Fruit fly (Drosophila melanogaster) whole organism, embryonic: ENCODE results near the gene CG12279.
A peak's percentile ranks its signal among the peaks of the same experiment; 100 is the strongest.

Experiments used
- Bgb ChIP-seq: fragments of 200-800 bp; sonication (Bioruptor generic); IDR thresholded peaks from 2 replicates; pipeline ENCODE4 v1.3.6; 2022; ENCODE audit warnings: missing biosample characterization, missing genetic modification characterization; ENCODE audit not compliant: partially characterized antibody
- CG10959 ChIP-seq: fragments of 200-800 bp; sonication (Bioruptor generic); IDR thresholded peaks from 2 replicates; pipeline ENCODE4 v1.3.6; 2022; ENCODE audit warnings: missing biosample characterization, missing genetic modification characterization
- CG13775 ChIP-seq: fragments of 200-800 bp; sonication (Bioruptor generic); optimal IDR thresholded peaks from 3 replicates; lab custom pipeline; 2017; ENCODE audit warnings: missing biosample characterization, mild to moderate bottlenecking, missing genetic modification characterization
- CG15601 ChIP-seq: fragments of 200-800 bp; sonication (Bioruptor generic); optimal IDR thresholded peaks from 3 replicates; lab custom pipeline; 2019; ENCODE audit warnings: missing biosample characterization, mild to moderate bottlenecking, missing genetic modification characterization, moderate library complexity
- CG17359 ChIP-seq: fragments of 200-800 bp; sonication (Bioruptor generic); optimal IDR thresholded peaks from 3 replicates; lab custom pipeline; 2018; ENCODE audit warnings: missing biosample characterization, mild to moderate bottlenecking, missing genetic modification characterization, moderate library complexity
- CG18476 ChIP-seq: fragments of 200-800 bp; sonication (Bioruptor generic); optimal IDR thresholded peaks from 2 replicates; lab custom pipeline; 2016; ENCODE audit warnings: missing biosample characterization, mild to moderate bottlenecking, missing genetic modification characterization
- CG2889 ChIP-seq: fragments of 200-800 bp; sonication (Bioruptor generic); IDR thresholded peaks from 3 replicates; pipeline ENCODE4 v1.3.6; 2022; ENCODE audit warnings: missing biosample characterization, missing genetic modification characterization
- CG34224 ChIP-seq: fragments of 200-800 bp; sonication (Bioruptor generic); IDR thresholded peaks from 3 replicates; pipeline ENCODE4 v1.3.6; 2022; ENCODE audit warnings: missing biosample characterization, missing genetic modification characterization; ENCODE audit not compliant: partially characterized antibody
- CG3995 ChIP-seq: fragments of 200-800 bp; sonication (Bioruptor generic); optimal IDR thresholded peaks from 3 replicates; lab custom pipeline; 2016; ENCODE audit warnings: missing biosample characterization, missing genetic modification characterization
- CG4328 ChIP-seq: fragments of 200-800 bp; sonication (Bioruptor generic); optimal IDR thresholded peaks from 3 replicates; lab custom pipeline; 2017; ENCODE audit warnings: missing biosample characterization, missing genetic modification reagents, missing genetic modification characterization
- CG4617 ChIP-seq: fragments of 200-800 bp; sonication (Bioruptor generic); optimal IDR thresholded peaks from 3 replicates; lab custom pipeline; 2016; ENCODE audit warnings: missing biosample characterization, missing genetic modification characterization, borderline replicate concordance
- CG6683 ChIP-seq: fragments of 200-800 bp; sonication (Bioruptor generic); optimal IDR thresholded peaks from 2 replicates; lab custom pipeline; 2017; ENCODE audit warnings: missing biosample characterization, mild to moderate bottlenecking, missing genetic modification characterization, missing genetic modification reagents
- CG6791 ChIP-seq: fragments of 200-800 bp; sonication (Bioruptor generic); IDR thresholded peaks from 3 replicates; pipeline ENCODE4 v1.3.6; 2022; ENCODE audit warnings: missing biosample characterization, missing genetic modification characterization; ENCODE audit not compliant: partially characterized antibody
- CG7271 ChIP-seq: fragments of 200-800 bp; sonication (Bioruptor generic); optimal IDR thresholded peaks from 2 replicates; lab custom pipeline; 2018; ENCODE audit warnings: missing biosample characterization, mild to moderate bottlenecking, missing genetic modification characterization, moderate library complexity
- CG7556 ChIP-seq: fragments of 200-800 bp; sonication (Bioruptor generic); optimal IDR thresholded peaks from 2 replicates; lab custom pipeline; 2017; ENCODE audit warnings: missing biosample characterization, mild to moderate bottlenecking, missing genetic modification characterization
- CG9797 ChIP-seq: fragments of 200-800 bp; sonication (Bioruptor generic); optimal IDR thresholded peaks from 3 replicates; lab custom pipeline; 2018; ENCODE audit warnings: missing biosample characterization, mild to moderate bottlenecking, missing genetic modification characterization
- CHES-1-like ChIP-seq: fragments of 200-800 bp; sonication (Bioruptor generic); optimal IDR thresholded peaks from 2 replicates; lab custom pipeline; 2016; ENCODE audit warnings: missing biosample characterization, missing genetic modification characterization
- CrebB ChIP-seq: fragments of 200-800 bp; sonication (Bioruptor generic); optimal IDR thresholded peaks from 3 replicates; lab custom pipeline; 2018; ENCODE audit warnings: missing biosample characterization, mild to moderate bottlenecking, missing genetic modification characterization
- Dip3 ChIP-seq: fragments of 200-800 bp; sonication (Bioruptor generic); optimal IDR thresholded peaks from 3 replicates; lab custom pipeline; 2016; ENCODE audit warnings: missing biosample characterization, missing genetic modification characterization
- Dp ChIP-seq: fragments of 200-800 bp; sonication (Bioruptor generic); optimal IDR thresholded peaks from 2 replicates; lab custom pipeline; 2018; ENCODE audit warnings: missing biosample characterization, mild to moderate bottlenecking, missing genetic modification characterization, moderate library complexity
- Elba2 ChIP-seq: fragments of 200-800 bp; sonication (Bioruptor generic); optimal IDR thresholded peaks from 3 replicates; lab custom pipeline; 2016; ENCODE audit warnings: missing biosample characterization, missing genetic modification characterization
- H2.0 ChIP-seq: fragments of 200-800 bp; sonication (Bioruptor generic); IDR thresholded peaks from 2 replicates; pipeline ENCODE4 v1.3.6; 2022; ENCODE audit warnings: missing biosample characterization, missing genetic modification characterization
- Hr39 ChIP-seq: fragments of >200 bp; optimal IDR thresholded peaks from 2 replicates; lab custom pipeline; 2017
- MBD-R2 ChIP-seq: fragments of 200-800 bp; sonication (Bioruptor generic); IDR thresholded peaks from 2 replicates; pipeline ENCODE4 v1.3.6; 2022; ENCODE audit warnings: missing biosample characterization, missing genetic modification characterization
- MESR4 ChIP-seq: fragments of 200-800 bp; sonication (Bioruptor generic); optimal IDR thresholded peaks from 2 replicates; lab custom pipeline; 2018; ENCODE audit warnings: missing biosample characterization, mild to moderate bottlenecking, missing genetic modification characterization, moderate library complexity
- Med ChIP-seq: fragments of 200-800 bp; sonication (Bioruptor generic); peaks from one replicate; lab custom pipeline; 2016; ENCODE audit warnings: missing biosample characterization, missing genetic modification characterization, mild to moderate bottlenecking, inconsistent platforms, moderate library complexity
- Sox100B ChIP-seq: fragments of 200-800 bp; sonication (Bioruptor generic); optimal IDR thresholded peaks from 3 replicates; lab custom pipeline; 2018; ENCODE audit warnings: missing biosample characterization, mild to moderate bottlenecking, missing genetic modification characterization
- Sry-δ ChIP-seq: fragments of 200-800 bp; sonication (Bioruptor generic); optimal IDR thresholded peaks from 2 replicates; lab custom pipeline; 2016; ENCODE audit warnings: missing biosample characterization, missing genetic modification characterization
- Usf ChIP-seq: fragments of 200-800 bp; sonication (Bioruptor generic); optimal IDR thresholded peaks from 2 replicates; lab custom pipeline; 2017; ENCODE audit warnings: missing genotype, missing biosample characterization, missing genetic modification characterization
- ara ChIP-seq: fragments of 200-800 bp; sonication (Bioruptor generic); IDR thresholded peaks from 2 replicates; pipeline ENCODE4 v1.3.6; 2022; ENCODE audit warnings: missing biosample characterization, missing genetic modification characterization
- bab2 ChIP-seq: fragments of 200-800 bp; sonication (Bioruptor generic); optimal IDR thresholded peaks from 2 replicates; lab custom pipeline; 2016; ENCODE audit warnings: missing biosample characterization, missing genetic modification characterization
- bigmax ChIP-seq: fragments of 200-800 bp; sonication (Bioruptor generic); optimal IDR thresholded peaks from 2 replicates; lab custom pipeline; 2018; ENCODE audit warnings: missing biosample characterization, mild to moderate bottlenecking, missing genetic modification characterization
- bsh ChIP-seq, 2 experiments: fragments of 200-800 bp; sonication (Bioruptor generic); optimal IDR thresholded peaks; 2 replicates each; lab custom pipeline; 2017 to 2018; ENCODE audit warnings: mild to moderate bottlenecking in 2 of 2, missing biosample characterization in 2 of 2, missing genetic modification characterization in 2 of 2, moderate library complexity in 1 of 2
- cas ChIP-seq: fragments of 200-800 bp; sonication (Bioruptor generic); IDR thresholded peaks from 2 replicates; pipeline ENCODE4 v1.3.6; 2022; ENCODE audit warnings: missing biosample characterization, missing genetic modification characterization
- gro ChIP-seq: fragments of 200-800 bp; sonication (Bioruptor generic); optimal IDR thresholded peaks from 2 replicates; lab custom pipeline; 2016; ENCODE audit warnings: missing biosample characterization, missing genetic modification characterization
- ind ChIP-seq: fragments of 200-800 bp; sonication (Bioruptor generic); optimal IDR thresholded peaks from 3 replicates; lab custom pipeline; 2016; ENCODE audit warnings: missing biosample characterization, missing genetic modification characterization
- luna ChIP-seq: fragments of 200-800 bp; sonication (Bioruptor generic); optimal IDR thresholded peaks from 2 replicates; lab custom pipeline; 2016; ENCODE audit warnings: missing biosample characterization, missing genetic modification characterization
- mam ChIP-seq: fragments of 200-800 bp; sonication (Bioruptor generic); optimal IDR thresholded peaks from 3 replicates; lab custom pipeline; 2016; ENCODE audit warnings: missing biosample characterization, missing genetic modification characterization
- nom ChIP-seq: fragments of 200-800 bp; sonication (Bioruptor generic); optimal IDR thresholded peaks from 2 replicates; lab custom pipeline; 2017; ENCODE audit warnings: missing biosample characterization, missing genetic modification characterization, mild to moderate bottlenecking, moderate library complexity, missing genetic modification reagents
- p53 ChIP-seq: fragments of 200-800 bp; sonication (Bioruptor generic); optimal IDR thresholded peaks from 2 replicates; lab custom pipeline; 2016; ENCODE audit warnings: missing biosample characterization, missing genetic modification characterization
- pb ChIP-seq: fragments of 200-800 bp; sonication (Bioruptor generic); optimal IDR thresholded peaks from 3 replicates; lab custom pipeline; 2016; ENCODE audit warnings: missing biosample characterization, missing genetic modification characterization
- pzg ChIP-seq: fragments of 200-800 bp; sonication (Bioruptor generic); optimal IDR thresholded peaks from 3 replicates; lab custom pipeline; 2018; ENCODE audit warnings: missing biosample characterization, mild to moderate bottlenecking, missing genetic modification characterization, moderate library complexity
- ro ChIP-seq: fragments of 200-800 bp; sonication (Bioruptor generic); IDR thresholded peaks from 2 replicates; pipeline ENCODE4 v1.3.6; 2022; ENCODE audit warnings: missing biosample characterization, missing genetic modification characterization
- sc ChIP-seq, 3 experiments: fragments of >200 bp in 2 of 3; fragments of 200-800 bp in 1 of 3; sonication (Bioruptor generic) in 1 of 3; optimal IDR thresholded peaks; 2 replicates in 2 of 3; 3 replicates in 1 of 3; lab custom pipeline; 2017; ENCODE audit warnings: mild to moderate bottlenecking in 1 of 3, missing biosample characterization in 1 of 3, missing genetic modification characterization in 1 of 3, missing genetic modification reagents in 1 of 3
- sima ChIP-seq: fragments of 200-800 bp; sonication (Bioruptor generic); optimal IDR thresholded peaks from 2 replicates; lab custom pipeline; 2016; ENCODE audit warnings: missing biosample characterization, missing genetic modification characterization
- stwl ChIP-seq: fragments of 200-800 bp; sonication (Bioruptor generic); optimal IDR thresholded peaks from 3 replicates; lab custom pipeline; 2018; ENCODE audit warnings: missing biosample characterization, mild to moderate bottlenecking, missing genetic modification characterization, moderate library complexity
- trem ChIP-seq: fragments of 200-800 bp; optimal IDR thresholded peaks from 3 replicates; lab custom pipeline; 2019; ENCODE audit warnings: missing biosample characterization, mild to moderate bottlenecking, missing genetic modification characterization, moderate library complexity
- yki ChIP-seq: fragments of >200 bp; optimal IDR thresholded peaks from 3 replicates; lab custom pipeline; 2018
- zf30C ChIP-seq: fragments of 200-800 bp; sonication (Bioruptor generic); optimal IDR thresholded peaks from 3 replicates; lab custom pipeline; 2018; ENCODE audit warnings: missing biosample characterization, mild to moderate bottlenecking, missing genetic modification characterization
- zfh2 ChIP-seq: fragments of 200-800 bp; sonication (Bioruptor generic); optimal IDR thresholded peaks from 2 replicates; lab custom pipeline; 2016; ENCODE audit warnings: missing biosample characterization, missing genetic modification characterization

The CG12279 gene

dm6 chr3R:12676160-12676559 lies 28.7 kb upstream of the CG12279 start, which contains the start of gene CG43630:
Gene CG43630, minus strand, starts transcription at chr3R:12676260.
- TF ChIP-seq bigmax (GFP tag; lab: Kevin White, UChicago) = no peak
- no peak for TF ChIP-seq Sox100B (GFP tag; lab: Kevin White, UChicago)
- no peak for TF ChIP-seq zfh2 (GFP tag; lab: Kevin White, UChicago)
- TF ChIP-seq ro (GFP tag; lab: Robert Waterston, UW) = no peak
- TF ChIP-seq CG10959 (GFP tag; lab: Robert Waterston, UW) = no peak
- no peak for TF ChIP-seq mam (GFP tag; lab: Kevin White, UChicago)
- no peak for TF ChIP-seq CG34224
- TF ChIP-seq CG7271 = no peak
- TF ChIP-seq, all 482 proteins: peak for 0

DNA sequence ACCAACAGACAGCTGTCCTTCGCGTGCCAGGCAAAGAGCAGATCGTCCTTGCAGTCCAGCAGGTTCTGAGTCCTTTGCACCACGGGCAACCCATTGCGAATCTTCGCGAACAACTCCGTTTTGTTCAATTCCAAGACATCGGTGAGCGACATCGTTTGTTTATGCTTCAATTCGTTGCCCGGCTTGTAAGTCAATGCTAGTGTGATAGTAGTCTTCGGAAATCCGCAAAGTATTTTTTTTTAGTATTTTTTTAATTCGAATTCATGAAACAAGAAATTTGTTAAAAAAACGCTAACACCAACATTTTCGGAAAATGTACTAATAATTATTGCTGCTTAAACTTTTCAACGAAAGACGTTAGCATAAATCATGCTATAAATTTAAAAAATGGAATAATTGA lies 26.0 kb upstream of the CG12279 start, which contains the start of gene mbo:
mbo (minus strand) TSS at position 203 of the 400 bp plus-strand sequence.
- no peak for TF ChIP-seq CG4328 (GFP tag; lab: Kevin White, UChicago)
- TF ChIP-seq CG7556 = no peak
- TF ChIP-seq CG9797 = peak; percentile 55
- no peak for TF ChIP-seq Sry-δ (GFP tag; lab: Kevin White, UChicago)
- peak; percentile 34 for TF ChIP-seq trem (tag; lab: Kevin White, UChicago)
- no peak for TF ChIP-seq CG4617 (GFP tag; lab: Kevin White, UChicago)
- TF ChIP-seq pzg (GFP tag; lab: Kevin White, UChicago) = peak; percentile 25
- no peak for TF ChIP-seq CHES-1-like (GFP tag; lab: Kevin White, UChicago)
- TF ChIP-seq Hr39 = no peak
- no peak for TF ChIP-seq ara (GFP tag; lab: Robert Waterston, UW)
- no peak for TF ChIP-seq luna (GFP tag; lab: Kevin White, UChicago)
- TF ChIP-seq sc (optimal IDR thresholded peaks at IDR 0.05; lab: Kevin White, UChicago) = no peak
- no peak for TF ChIP-seq sc (GFP tag; optimal IDR thresholded peaks at IDR 0.05; lab: Kevin White, UChicago)
- peak; percentile 36 for TF ChIP-seq Dp (GFP tag; lab: Kevin White, UChicago)
- peak; percentile 74 for TF ChIP-seq CG15601
- TF ChIP-seq Med (GFP tag; lab: Kevin White, UChicago) = peak; percentile 3
- no peak for TF ChIP-seq CG6683 (GFP tag; lab: Kevin White, UChicago)
- no peak for TF ChIP-seq gro (GFP tag; lab: Kevin White, UChicago)
- TF ChIP-seq zf30C (GFP tag; lab: Kevin White, UChicago) = no peak
- TF ChIP-seq ind (GFP tag; lab: Kevin White, UChicago) = no peak
- TF ChIP-seq CG34224 = no peak
- peak; percentile 81 for TF ChIP-seq MBD-R2 (GFP tag; lab: Robert Waterston, UW)
- no peak for TF ChIP-seq Bgb (GFP tag; lab: Robert Waterston, UW)
- no peak for TF ChIP-seq H2.0
- no peak for TF ChIP-seq yki
- no peak for TF ChIP-seq cas (GFP tag; lab: Robert Waterston, UW)
- TF ChIP-seq MESR4 (GFP tag; lab: Kevin White, UChicago) = peak; percentile 38
- TF ChIP-seq Dip3 (GFP tag; lab: Kevin White, UChicago) = no peak
- no peak for TF ChIP-seq CG2889 (GFP tag; lab: Robert Waterston, UW)
- no peak for TF ChIP-seq bsh (GFP tag; optimal IDR thresholded peaks at IDR 0.05; lab: Kevin White, UChicago)
- no peak for TF ChIP-seq nom (GFP tag; lab: Kevin White, UChicago)
- no peak for TF ChIP-seq Usf (GFP tag; lab: Kevin White, UChicago)
- no peak for TF ChIP-seq bab2
- TF ChIP-seq pb (GFP tag; lab: Kevin White, UChicago) = no peak
- TF ChIP-seq sima = no peak
- TF ChIP-seq p53 (GFP tag; lab: Kevin White, UChicago) = no peak
- no peak for TF ChIP-seq CG18476 (GFP tag; lab: Kevin White, UChicago)
- TF ChIP-seq CG6791 (GFP tag; lab: Robert Waterston, UW) = no peak
- TF ChIP-seq stwl (tag; lab: Kevin White, UChicago) = peak; percentile 85
- no peak for TF ChIP-seq Elba2
- no peak for TF ChIP-seq CG17359 (tag; lab: Kevin White, UChicago)
- TF ChIP-seq CG3995 (GFP tag; lab: Kevin White, UChicago) = no peak
- TF ChIP-seq CG13775 (GFP tag; lab: Kevin White, UChicago) = no peak
- TF ChIP-seq CrebB = no peak
